Worm (Caenorhabditis elegans): ENCODE results near the gene hot-7.

The hot-7 gene

DNA sequence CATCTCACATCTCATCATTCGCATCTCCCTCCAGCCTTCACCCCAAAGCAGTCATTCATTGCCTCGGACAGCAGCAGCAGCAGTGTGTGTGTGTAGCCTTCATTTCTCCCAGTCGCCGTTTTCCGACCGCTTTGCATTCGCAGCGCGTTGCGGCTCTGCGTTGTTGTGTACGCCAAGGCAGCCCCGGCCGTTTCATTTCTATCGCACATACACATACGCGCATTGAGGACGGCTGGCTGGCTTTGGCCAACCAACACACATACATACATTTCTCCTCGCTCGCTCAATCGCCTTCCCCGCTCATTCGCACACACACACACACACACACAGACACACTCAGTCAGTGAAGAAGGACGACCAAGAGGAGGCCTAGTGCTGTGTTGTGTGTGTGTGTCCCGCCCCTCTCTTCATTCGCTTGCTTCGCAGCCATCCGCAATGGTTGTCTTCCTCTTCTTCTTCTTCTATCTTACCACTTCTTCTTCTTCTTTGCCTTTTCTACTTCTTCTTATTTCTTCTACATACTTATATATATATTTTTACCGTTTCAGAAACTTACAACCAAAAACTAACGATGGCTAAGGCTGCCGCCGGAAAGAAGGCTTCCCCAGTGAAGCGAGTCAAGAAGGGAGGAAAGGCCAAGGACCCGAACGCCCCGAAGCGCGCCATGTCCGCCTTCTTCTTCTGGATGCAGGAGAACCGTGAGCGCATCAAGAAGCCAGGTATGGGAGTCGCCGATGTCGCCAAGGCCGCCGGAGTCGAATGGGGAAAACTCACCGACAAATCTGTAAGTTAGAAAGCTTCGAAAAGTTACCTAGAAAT is 39.1 kb downstream of the hot-7 start, which contains the start of gene hmg-1.1 (continued):
- no peak for TF ChIP-seq eor-1 (tag; optimal IDR thresholded peaks at IDR 0.05)
- peak; percentile 9 for TF ChIP-seq skn-1 (tag; optimal IDR thresholded peaks at IDR 0.05)
- TF ChIP-seq nhr-77 (tag; optimal IDR thresholded peaks at IDR 0.05): no peak
- no peak for TF ChIP-seq zag-1 (tag; optimal IDR thresholded peaks at IDR 0.05)
- no peak for TF ChIP-seq unc-39 (tag; optimal IDR thresholded peaks at IDR 0.05)
- TF ChIP-seq unc-62 (GFP tag; optimal IDR thresholded peaks at IDR 0.05): no peak
- TF ChIP-seq hmg-11 (tag; optimal IDR thresholded peaks at IDR 0.05): peak; percentile 96
- no peak for TF ChIP-seq ceh-16 (tag; optimal IDR thresholded peaks at IDR 0.05)
- TF ChIP-seq lsy-12 (tag; optimal IDR thresholded peaks at IDR 0.05): peak; percentile 76
- TF ChIP-seq lin-39 (tag; optimal IDR thresholded peaks at IDR 0.05): peak; percentile 11
- no peak for TF ChIP-seq nhr-28 (tag; optimal IDR thresholded peaks at IDR 0.05)
- no peak for TF ChIP-seq nhr-67 (tag; optimal IDR thresholded peaks at IDR 0.05)
- TF ChIP-seq ztf-4 (tag; optimal IDR thresholded peaks at IDR 0.05): no peak
- peak; percentile 65 for TF ChIP-seq pqm-1 (tag; optimal IDR thresholded peaks at IDR 0.05)
- TF ChIP-seq pha-4 (tag; optimal IDR thresholded peaks at IDR 0.05): peak; percentile 83
- no peak for TF ChIP-seq fkh-2 (tag; optimal IDR thresholded peaks at IDR 0.05)
- TF ChIP-seq egl-27 (tag; optimal IDR thresholded peaks at IDR 0.05): peak; percentile 68
- no peak for TF ChIP-seq mdl-1 (tag; optimal IDR thresholded peaks at IDR 0.05)
- no peak for TF ChIP-seq ZK546.5 (tag; optimal IDR thresholded peaks at IDR 0.05)
- no peak for TF ChIP-seq aly-2 (tag; optimal IDR thresholded peaks at IDR 0.05)
- TF ChIP-seq nhr-43 (tag; optimal IDR thresholded peaks at IDR 0.05; ENCODE audit: poor library complexity, severe bottlenecking): peak; percentile 22
- no peak for TF ChIP-seq daf-12 (tag; optimal IDR thresholded peaks at IDR 0.05)

DNA sequence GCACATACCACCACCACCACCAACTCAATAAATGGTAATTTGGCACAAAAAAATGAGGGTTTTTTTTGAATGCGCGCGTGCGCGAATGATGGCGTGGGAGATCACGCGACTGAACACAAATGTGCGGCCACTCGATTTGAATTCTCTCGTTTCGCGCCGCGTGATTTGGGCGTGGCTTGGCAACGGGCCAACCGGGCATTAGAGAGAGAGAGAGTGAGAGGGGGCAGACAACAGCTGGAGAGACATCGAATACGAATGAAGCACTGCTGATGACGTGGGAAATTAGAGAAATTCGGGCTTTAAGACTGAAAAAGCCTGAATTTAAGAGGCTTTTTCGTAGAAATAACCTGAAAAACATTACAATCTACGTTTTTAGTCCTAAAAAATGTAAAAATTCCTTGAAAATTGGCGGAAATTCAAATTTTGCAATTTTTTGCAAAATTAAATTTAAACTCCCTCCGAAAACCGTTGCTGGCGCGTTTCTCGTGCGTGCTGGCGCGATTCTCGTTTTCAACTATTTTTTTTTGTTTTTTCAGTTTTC is 40.3 kb downstream of the hot-7 start:
- TF ChIP-seq sea-2 (GFP tag; optimal IDR thresholded peaks at IDR 0.05): peak; percentile 30
- TF ChIP-seq fkh-2 (tag; optimal IDR thresholded peaks at IDR 0.05): peak; percentile 5
- TF ChIP-seq aly-2 (tag; optimal IDR thresholded peaks at IDR 0.05): no peak
- TF ChIP-seq hmg-11 (tag; optimal IDR thresholded peaks at IDR 0.05): peak; percentile 89
- TF ChIP-seq lin-39 (tag; optimal IDR thresholded peaks at IDR 0.05): peak; percentile 92
- TF ChIP-seq lin-15B (tag; optimal IDR thresholded peaks at IDR 0.05): peak; percentile 66
- TF ChIP-seq egl-5 (tag; optimal IDR thresholded peaks at IDR 0.05): no peak
- peak; percentile 96 for TF ChIP-seq nhr-25 (tag; optimal IDR thresholded peaks at IDR 0.05)
- TF ChIP-seq unc-62 (GFP tag; optimal IDR thresholded peaks at IDR 0.05): peak; percentile 39
- TF ChIP-seq nhr-76 (tag; optimal IDR thresholded peaks at IDR 0.05): no peak
- no peak for TF ChIP-seq nhr-12 (tag; optimal IDR thresholded peaks at IDR 0.05)
- peak; percentile 66 for TF ChIP-seq pqm-1 (tag; optimal IDR thresholded peaks at IDR 0.05)
- peak in 1 of 2 experiments; percentile 51 for TF ChIP-seq eor-1 (tag; optimal IDR thresholded peaks at IDR 0.05)
- peak; percentile 81 for TF ChIP-seq elt-2 (tag; optimal IDR thresholded peaks at IDR 0.05)
- TF ChIP-seq nfya-1 (tag; optimal IDR thresholded peaks at IDR 0.05; ENCODE audit: insufficient read depth): peak; percentile 91
- TF ChIP-seq ceh-9 (tag; optimal IDR thresholded peaks at IDR 0.05): no peak
- TF ChIP-seq nhr-77 (tag; optimal IDR thresholded peaks at IDR 0.05): peak; percentile 84
- TF ChIP-seq pha-4 (tag; optimal IDR thresholded peaks at IDR 0.05): peak; percentile 66
- TF ChIP-seq tbx-2 (tag; optimal IDR thresholded peaks at IDR 0.05): peak; percentile 88
- no peak for TF ChIP-seq nhr-67 (tag; optimal IDR thresholded peaks at IDR 0.05)
- peak; percentile 43 for TF ChIP-seq snpc-4 (tag; optimal IDR thresholded peaks at IDR 0.05)
- TF ChIP-seq ama-1 (optimal IDR thresholded peaks at IDR 0.05): peak; percentile 87
- TF ChIP-seq ztf-4 (tag; optimal IDR thresholded peaks at IDR 0.05): no peak
- peak; percentile 89 for TF ChIP-seq nhr-43 (tag; optimal IDR thresholded peaks at IDR 0.05; ENCODE audit: poor library complexity, severe bottlenecking)
- TF ChIP-seq lsy-12 (tag; optimal IDR thresholded peaks at IDR 0.05): peak; percentile 91
- peak; percentile 79 for TF ChIP-seq mdl-1 (tag; optimal IDR thresholded peaks at IDR 0.05)
- TF ChIP-seq zag-1 (tag; optimal IDR thresholded peaks at IDR 0.05): peak; percentile 30
- no peak for TF ChIP-seq fos-1 (tag; optimal IDR thresholded peaks at IDR 0.05)
- no peak for TF ChIP-seq ceh-16 (tag; optimal IDR thresholded peaks at IDR 0.05)
- no peak for TF ChIP-seq ZK546.5 (tag; optimal IDR thresholded peaks at IDR 0.05)
- TF ChIP-seq fkh-10 (GFP tag; optimal IDR thresholded peaks at IDR 0.05): peak; percentile 51
- TF ChIP-seq ceh-28 (tag; optimal IDR thresholded peaks at IDR 0.05): peak; percentile 66
- TF ChIP-seq ceh-82 (tag; optimal IDR thresholded peaks at IDR 0.05): peak; percentile 42
- TF ChIP-seq R02D3.7 (tag; optimal IDR thresholded peaks at IDR 0.05): peak; percentile 72
- TF ChIP-seq nhr-28 (tag; optimal IDR thresholded peaks at IDR 0.05): no peak
- TF ChIP-seq nhr-237 (tag; optimal IDR thresholded peaks at IDR 0.05): no peak
- no peak for TF ChIP-seq egl-27 (tag; optimal IDR thresholded peaks at IDR 0.05)
- TF ChIP-seq elt-3 (tag; optimal IDR thresholded peaks at IDR 0.05): peak in 1 of 3 experiments; percentile 58
- TF ChIP-seq skn-1 (tag; optimal IDR thresholded peaks at IDR 0.05): peak; percentile 68
- TF ChIP-seq ztf-11 (tag; optimal IDR thresholded peaks at IDR 0.05): no peak
- no peak for TF ChIP-seq elt-1 (tag; optimal IDR thresholded peaks at IDR 0.05)
- TF ChIP-seq daf-12 (tag; optimal IDR thresholded peaks at IDR 0.05): no peak
- TF ChIP-seq nhr-11 (tag; optimal IDR thresholded peaks at IDR 0.05): peak; percentile 43
- TF ChIP-seq nhr-23 (tag; optimal IDR thresholded peaks at IDR 0.05): peak; percentile 85
- TF ChIP-seq unc-39 (tag; optimal IDR thresholded peaks at IDR 0.05): no peak
- no peak for TF ChIP-seq mml-1 (tag; optimal IDR thresholded peaks at IDR 0.05)
